Fruit fly (Drosophila melanogaster): ENCODE results near the gene CG2519.
A peak's percentile ranks its signal among the peaks of the same experiment; 100 is the strongest.

CG2519 gene

dm6 chr3R:5518627-5519026 is 28.9 kb downstream of the CG2519 start (continued):
- TF ChIP-seq CG8632 (GFP tag; optimal IDR thresholded peaks at IDR 0.05) (peak; percentile 65), Gug (GFP tag; IDR thresholded peaks at IDR 0.05) (peak; percentile 43; the same call in 1 of the 2 replicates), dac (GFP tag; optimal IDR thresholded peaks at IDR 0.05) (peak; percentile 43), Eip78C (GFP tag) (peak; percentile 94), spab (GFP tag; optimal IDR thresholded peaks at IDR 0.05) (peak; percentile 49), CG11294 (GFP tag; IDR thresholded peaks at IDR 0.05) (peak; percentile 22; the same call in 1 of the 2 replicates), achi (GFP tag; optimal IDR thresholded peaks at IDR 0.05) (peak; percentile 65), CG8119 (GFP tag; IDR thresholded peaks at IDR 0.05) (peak; percentile 61; the same call in 1 of the 3 replicates)

- TF ChIP-seq CG6808 (GFP tag; optimal IDR thresholded peaks at IDR 0.05), result no peak
- TF ChIP-seq svp (GFP tag), result peak; percentile 90
Measured at dm6 chr3R:5517876-5518211, 29.7 kb downstream of the CG2519 start.

- TF ChIP-seq fkh (GFP tag; optimal IDR thresholded peaks at IDR 0.05) (peak; percentile 97), CG6854 (GFP tag; optimal IDR thresholded peaks at IDR 0.05) (peak; percentile 45), CG16779 (tag; optimal IDR thresholded peaks at IDR 0.05) (peak; percentile 20), ss (GFP tag; optimal IDR thresholded peaks at IDR 0.05) (peak; percentile 28 to 54), Smox (GFP tag; optimal IDR thresholded peaks at IDR 0.05) (no peak), CG3919 (GFP tag; optimal IDR thresholded peaks at IDR 0.05) (peak; percentile 8), CG1621 (tag; optimal IDR thresholded peaks at IDR 0.05) (peak; percentile 24), CG9139 (GFP tag; optimal IDR thresholded peaks at IDR 0.05) (peak; percentile 42), CG8119 (GFP tag; IDR thresholded peaks at IDR 0.05) (peak; percentile 28; the same call in 1 of the 3 replicates), Eip78C (GFP tag) (peak; percentile 58), pdm3 (GFP tag; optimal IDR thresholded peaks at IDR 0.05) (no peak), CG6792 (GFP tag; optimal IDR thresholded peaks at IDR 0.05) (no peak), vri (GFP tag; optimal IDR thresholded peaks at IDR 0.05) (peak; percentile 10), Sox14 (GFP tag; optimal IDR thresholded peaks at IDR 0.05) (peak; percentile 14), Lpt (GFP tag; optimal IDR thresholded peaks at IDR 0.05) (peak; percentile 40), CG32006 (GFP tag; optimal IDR thresholded peaks at IDR 0.05) (no peak), CG6276 (GFP tag; optimal IDR thresholded peaks at IDR 0.05) (peak; percentile 40), svp (GFP tag) (peak; percentile 93), eg (GFP tag; IDR thresholded peaks at IDR 0.05) (no peak), Ets96B (tag; optimal IDR thresholded peaks at IDR 0.05) (no peak)
Measured at dm6 chr3R:5517002-5517875, 30.3 kb downstream of the CG2519 start, which contains the start of gene Itpr. Gene Itpr (plus strand): TSS chr3R:5517117.

dm6 chr3R:5516582-5517001 is 31.0 kb downstream of the CG2519 start:
- peak; percentile 48 for TF ChIP-seq Eip78C (GFP tag)
- peak; percentile 7 for TF ChIP-seq fkh (GFP tag; optimal IDR thresholded peaks at IDR 0.05)
- no peak for TF ChIP-seq lz (GFP tag; optimal IDR thresholded peaks at IDR 0.05)

- TF ChIP-seq Eip78C (GFP tag) (peak; percentile 57), CG8119 (GFP tag; IDR thresholded peaks at IDR 0.05) (no peak), Met (GFP tag; optimal IDR thresholded peaks at IDR 0.05) (peak; percentile 21), CG15336 (GFP tag; IDR thresholded peaks at IDR 0.05) (no peak), topi (GFP tag; optimal IDR thresholded peaks at IDR 0.05) (peak; percentile 10), Hr39 (GFP tag; optimal IDR thresholded peaks at IDR 0.05) (peak; percentile 36), Smox (GFP tag; optimal IDR thresholded peaks at IDR 0.05) (peak; percentile 15), Sox102F (GFP tag; optimal IDR thresholded peaks at IDR 0.05) (no peak), CG31627 (GFP tag; optimal IDR thresholded peaks at IDR 0.05) (peak; percentile 12), svp (GFP tag) (peak; percentile 71), esn (GFP tag; optimal IDR thresholded peaks at IDR 0.05) (peak; percentile 10), lz (GFP tag; optimal IDR thresholded peaks at IDR 0.05) (peak; percentile 3)
Measured at dm6 chr3R:5514759-5515158, 32.8 kb downstream of the CG2519 start.
